Fruit fly (Drosophila melanogaster) whole organism, prepupa: ENCODE results near the gene Pex3.

ENCODE experiments used
- CG10631 ChIP-seq: fragments of 200-800 bp; sonication (Bioruptor generic); optimal IDR thresholded peaks from 2 replicates; lab custom pipeline; 2016; ENCODE audit warnings: missing biosample characterization, missing genetic modification characterization
- CG10669 ChIP-seq: fragments of 200-800 bp; sonication (Bioruptor generic); optimal IDR thresholded peaks from 3 replicates; lab custom pipeline; 2018; ENCODE audit warnings: missing biosample characterization, mild to moderate bottlenecking, missing genetic modification characterization, moderate library complexity
- CG1621 ChIP-seq: fragments of 200-800 bp; sonication (Bioruptor generic); optimal IDR thresholded peaks from 3 replicates; lab custom pipeline; 2018; ENCODE audit warnings: missing biosample characterization, mild to moderate bottlenecking, missing genetic modification characterization
- CG16779 ChIP-seq: fragments of 200-800 bp; sonication (Bioruptor generic); optimal IDR thresholded peaks from 3 replicates; lab custom pipeline; 2017; ENCODE audit warnings: missing biosample characterization, mild to moderate bottlenecking, missing genetic modification characterization
- CG3032 ChIP-seq: fragments of 200-800 bp; optimal IDR thresholded peaks from 2 replicates; lab custom pipeline; 2019; ENCODE audit warnings: missing biosample characterization, mild to moderate bottlenecking, missing genetic modification characterization, moderate library complexity
- CG31627 ChIP-seq: fragments of 200-800 bp; sonication (Bioruptor generic); optimal IDR thresholded peaks from 3 replicates; lab custom pipeline; 2016; ENCODE audit warnings: missing biosample characterization, missing genetic modification characterization
- CG34406 ChIP-seq: fragments of 200-800 bp; sonication (Bioruptor generic); optimal IDR thresholded peaks from 3 replicates; lab custom pipeline; 2016; ENCODE audit warnings: missing biosample characterization, missing genetic modification characterization
- Ets21C ChIP-seq: fragments of 200-800 bp; sonication (Bioruptor generic); optimal IDR thresholded peaks from 3 replicates; lab custom pipeline; 2016; ENCODE audit warnings: missing biosample characterization, missing genetic modification characterization
- Ets96B ChIP-seq: fragments of 200-800 bp; optimal IDR thresholded peaks from 2 replicates; lab custom pipeline; 2019; ENCODE audit warnings: missing biosample characterization, mild to moderate bottlenecking, missing genetic modification characterization, moderate library complexity
- OdsH ChIP-seq: fragments of 200-800 bp; sonication (Bioruptor generic); optimal IDR thresholded peaks from 3 replicates; lab custom pipeline; 2016; ENCODE audit warnings: missing biosample characterization, missing genetic modification characterization
- dac ChIP-seq: fragments of 200-800 bp; sonication (Bioruptor generic); optimal IDR thresholded peaks from 2 replicates; lab custom pipeline; 2017; ENCODE audit warnings: missing biosample characterization, mild to moderate bottlenecking, missing genetic modification characterization
- lz ChIP-seq: fragments of 200-800 bp; sonication (Bioruptor generic); optimal IDR thresholded peaks from 3 replicates; lab custom pipeline; 2016; ENCODE audit warnings: missing biosample characterization, missing genetic modification characterization

dm6 chr3L:15125077-15125652 is 19.0 kb upstream of the Pex3 start, which contains the start of gene CG16959:
- TF ChIP-seq lz (GFP tag; lab: Kevin White, UChicago) (no peak), CG34406 (GFP tag; lab: Kevin White, UChicago) (no peak), CG1621 (tag; lab: Kevin White, UChicago) (peak; percentile 41), OdsH (GFP tag; lab: Kevin White, UChicago) (no peak), Ets96B (no peak), CG10669 (no peak), CG16779 (tag; lab: Kevin White, UChicago) (no peak), CG31627 (GFP tag; lab: Kevin White, UChicago) (no peak), CG10631 (no peak), dac (GFP tag; lab: Kevin White, UChicago) (no peak), CG3032 (tag; lab: Kevin White, UChicago) (no peak), Ets21C (GFP tag; lab: Kevin White, UChicago) (no peak)
